Fruit fly (Drosophila melanogaster) whole organism, adult: ENCODE measurements around the gene PlexB.

Source experiments
- CG11617 ChIP-seq: fragments of 200-800 bp; sonication (Bioruptor generic); optimal IDR thresholded peaks from 2 replicates; lab custom pipeline; 2017; ENCODE audit warnings: mild to moderate bottlenecking, missing biosample characterization, missing genetic modification reagents, missing genetic modification characterization
- CG12768 ChIP-seq: fragments of 200-800 bp; sonication (Bioruptor generic); optimal IDR thresholded peaks from 2 replicates; lab custom pipeline; 2017; ENCODE audit warnings: missing biosample characterization, missing genetic modification characterization, mild to moderate bottlenecking, moderate library complexity, missing genetic modification reagents
- CG14711 ChIP-seq: fragments of 200-800 bp; sonication (Bioruptor generic); optimal IDR thresholded peaks from 2 replicates; lab custom pipeline; 2018; ENCODE audit warnings: missing biosample characterization, mild to moderate bottlenecking, missing genetic modification characterization, moderate library complexity
- CG1620 ChIP-seq: fragments of 200-800 bp; sonication (Bioruptor generic); optimal IDR thresholded peaks from 2 replicates; lab custom pipeline; 2016; ENCODE audit warnings: missing biosample characterization, missing genetic modification characterization
- CG33017 ChIP-seq: fragments of 200-800 bp; sonication (Bioruptor generic); optimal IDR thresholded peaks from 2 replicates; lab custom pipeline; 2018; ENCODE audit warnings: missing biosample characterization, mild to moderate bottlenecking, missing genetic modification characterization, moderate library complexity
- CG5204 ChIP-seq: fragments of 200-800 bp; sonication (Bioruptor generic); optimal IDR thresholded peaks from 2 replicates; lab custom pipeline; 2016; ENCODE audit warnings: missing biosample characterization, missing genetic modification characterization
- CG7045 ChIP-seq: fragments of 200-800 bp; sonication (Bioruptor generic); optimal IDR thresholded peaks from 2 replicates; lab custom pipeline; 2017; ENCODE audit warnings: missing biosample characterization, mild to moderate bottlenecking, missing genetic modification characterization
- CG7101 ChIP-seq: fragments of 200-800 bp; sonication (Bioruptor generic); optimal IDR thresholded peaks from 2 replicates; lab custom pipeline; 2018; ENCODE audit warnings: missing biosample characterization, mild to moderate bottlenecking, missing genetic modification characterization, moderate library complexity
- Clk ChIP-seq: fragments of 200-800 bp; sonication (Bioruptor generic); optimal IDR thresholded peaks from 2 replicates; lab custom pipeline; 2017; ENCODE audit warnings: missing biosample characterization, missing genetic modification characterization
- Crg-1 ChIP-seq: fragments of 200-800 bp; sonication (Bioruptor generic); optimal IDR thresholded peaks from 2 replicates; lab custom pipeline; 2016; ENCODE audit warnings: missing biosample characterization, missing genetic modification characterization
- Hr96 ChIP-seq: fragments of 200-800 bp; sonication (Bioruptor generic); optimal IDR thresholded peaks from 2 replicates; lab custom pipeline; 2016; ENCODE audit warnings: missing biosample characterization, missing genetic modification characterization
- Mnt ChIP-seq: fragments of 200-800 bp; sonication (Bioruptor generic); optimal IDR thresholded peaks from 2 replicates; lab custom pipeline; 2016; ENCODE audit warnings: missing biosample characterization, mild to moderate bottlenecking, missing genetic modification characterization
- bab1 ChIP-seq: fragments of 200-800 bp; sonication (Bioruptor generic); optimal IDR thresholded peaks from 3 replicates; lab custom pipeline; 2019; ENCODE audit warnings: missing biosample characterization, mild to moderate bottlenecking, missing genetic modification characterization, moderate library complexity
- cic ChIP-seq: fragments of 200-800 bp; sonication (Bioruptor generic); optimal IDR thresholded peaks from 2 replicates; lab custom pipeline; 2017; ENCODE audit warnings: missing biosample characterization, mild to moderate bottlenecking, missing genetic modification characterization, moderate library complexity
- cnc ChIP-seq, 2 experiments: fragments of >200 bp; optimal IDR thresholded peaks; 2 replicates each; lab custom pipeline; 2017
- kay ChIP-seq: fragments of 200-800 bp; sonication (Bioruptor generic); peaks from one replicate; lab custom pipeline; 2016; ENCODE audit warnings: missing biosample characterization, missing genetic modification characterization, borderline replicate concordance
- ovo ChIP-seq: fragments of 200-800 bp; sonication (Bioruptor generic); optimal IDR thresholded peaks from 2 replicates; lab custom pipeline; 2016; ENCODE audit warnings: missing biosample characterization, missing genetic modification characterization
- pad ChIP-seq: fragments of 200-800 bp; sonication (Bioruptor generic); optimal IDR thresholded peaks from 3 replicates; lab custom pipeline; 2017; ENCODE audit warnings: missing biosample characterization, missing genetic modification characterization, mild to moderate bottlenecking, moderate library complexity, missing genetic modification reagents
- tj ChIP-seq: fragments of 200-800 bp; sonication (Bioruptor generic); optimal IDR thresholded peaks from 3 replicates; lab custom pipeline; 2017; ENCODE audit warnings: missing biosample characterization, mild to moderate bottlenecking, missing genetic modification characterization, moderate library complexity
- toe ChIP-seq: fragments of 200-800 bp; sonication (Bioruptor generic); optimal IDR thresholded peaks from 2 replicates; lab custom pipeline; 2016; ENCODE audit warnings: missing biosample characterization, missing genetic modification characterization

PlexB gene

dm6 chr4:70127-70904 lies 26.7 kb upstream of the PlexB start:
- no peak for TF ChIP-seq CG14711 (tag; lab: Kevin White, UChicago)
- TF ChIP-seq pad, result no peak
- TF ChIP-seq tj (GFP tag; lab: Kevin White, UChicago), result peak; percentile 66
- no peak for TF ChIP-seq CG12768 (GFP tag; lab: Kevin White, UChicago)
- no peak for TF ChIP-seq CG7045 (GFP tag; lab: Kevin White, UChicago)
- TF ChIP-seq kay (GFP tag; lab: Kevin White, UChicago), result peak; percentile 95

- TF ChIP-seq tj (GFP tag; lab: Kevin White, UChicago) (peak; percentile 8), Mnt (GFP tag; lab: Kevin White, UChicago) (peak; percentile 55), CG14711 (tag; lab: Kevin White, UChicago) (peak; percentile 12), toe (no peak), bab1 (GFP tag; lab: Kevin White, UChicago) (no peak), cic (peak; percentile 67), CG11617 (GFP tag; lab: Kevin White, UChicago) (peak; percentile 11), kay (GFP tag; lab: Kevin White, UChicago) (peak; percentile 89)
These were observed 25.6 kb upstream of the PlexB start, which contains the start of gene pan for dm6 chr4:68949-69742. Gene pan, plus strand, starts transcription at chr4:69326.

- TF ChIP-seq Clk (GFP tag; lab: Kevin White, UChicago) (no peak), CG11617 (GFP tag; lab: Kevin White, UChicago) (no peak), Mnt (GFP tag; lab: Kevin White, UChicago) (no peak), Crg-1 (GFP tag; lab: Kevin White, UChicago) (no peak), cic (no peak), kay (GFP tag; lab: Kevin White, UChicago) (peak; percentile 64), CG1620 (GFP tag; lab: Kevin White, UChicago) (peak; percentile 3), ovo (GFP tag; lab: Kevin White, UChicago) (peak; percentile 56), bab1 (GFP tag; lab: Kevin White, UChicago) (no peak)
These were observed 24.8 kb upstream of the PlexB start for dm6 chr4:68184-68948.

- TF ChIP-seq Crg-1 (GFP tag; lab: Kevin White, UChicago) (peak; percentile 86), CG7045 (GFP tag; lab: Kevin White, UChicago) (peak; percentile 81), CG7101 (peak; percentile 86), kay (GFP tag; lab: Kevin White, UChicago) (no peak), Mnt (GFP tag; lab: Kevin White, UChicago) (peak; percentile 84), pad (peak; percentile 75), ovo (GFP tag; lab: Kevin White, UChicago) (peak; percentile 91), tj (GFP tag; lab: Kevin White, UChicago) (peak; percentile 42), CG1620 (GFP tag; lab: Kevin White, UChicago) (peak; percentile 92), CG33017 (tag; lab: Kevin White, UChicago) (peak; percentile 77), toe (peak; percentile 89), CG14711 (tag; lab: Kevin White, UChicago) (peak; percentile 58), CG11617 (GFP tag; lab: Kevin White, UChicago) (peak; percentile 77), cic (peak; percentile 57), bab1 (GFP tag; lab: Kevin White, UChicago) (peak; percentile 85), CG5204 (GFP tag; lab: Kevin White, UChicago) (peak; percentile 80), CG12768 (GFP tag; lab: Kevin White, UChicago) (peak; percentile 76), cnc (optimal IDR thresholded peaks at IDR 0.05; lab: Kevin White, UChicago) (no peak), Clk (GFP tag; lab: Kevin White, UChicago) (peak; percentile 84), Hr96 (GFP tag; lab: Kevin White, UChicago) (no peak)
These were observed 23.6 kb upstream of the PlexB start, which contains the start of gene RpS3A for dm6 chr4:67063-67684. Gene RpS3A, minus strand, starts transcription at chr4:67207.

- TF ChIP-seq tj (GFP tag; lab: Kevin White, UChicago) (no peak), kay (GFP tag; lab: Kevin White, UChicago) (no peak), bab1 (GFP tag; lab: Kevin White, UChicago) (no peak), CG7045 (GFP tag; lab: Kevin White, UChicago) (no peak), Clk (GFP tag; lab: Kevin White, UChicago) (no peak), CG1620 (GFP tag; lab: Kevin White, UChicago) (no peak), Crg-1 (GFP tag; lab: Kevin White, UChicago) (no peak), ovo (GFP tag; lab: Kevin White, UChicago) (no peak), CG5204 (GFP tag; lab: Kevin White, UChicago) (no peak), cic (no peak), CG14711 (tag; lab: Kevin White, UChicago) (no peak), CG12768 (GFP tag; lab: Kevin White, UChicago) (no peak), CG11617 (GFP tag; lab: Kevin White, UChicago) (no peak), cnc (optimal IDR thresholded peaks at IDR 0.05; lab: Kevin White, UChicago) (no peak), CG7101 (no peak), pad (no peak), Hr96 (GFP tag; lab: Kevin White, UChicago) (no peak)
These were observed 19.7 kb upstream of the PlexB start for dm6 chr4:63307-63706.
